Fruit fly (Drosophila melanogaster) whole organism, embryonic: ENCODE data around the gene cni.

Source experiments
- Bteb2 ChIP-seq: fragments of 200-800 bp; sonication (Bioruptor generic); optimal IDR thresholded peaks from 2 replicates; lab custom pipeline; 2016; ENCODE audit warnings: missing biosample characterization, missing genetic modification characterization
- CG11247 ChIP-seq: fragments of 200-800 bp; sonication (Bioruptor generic); IDR thresholded peaks from 2 replicates; pipeline ENCODE4 v1.3.6; 2022; ENCODE audit warnings: missing biosample characterization, missing genetic modification characterization
- CG12391 ChIP-seq: fragments of 200-800 bp; sonication (Bioruptor generic); optimal IDR thresholded peaks from 3 replicates; lab custom pipeline; 2018; ENCODE audit warnings: missing biosample characterization, mild to moderate bottlenecking, missing genetic modification characterization, moderate library complexity
- CG13287 ChIP-seq: fragments of 200-800 bp; sonication (Bioruptor generic); IDR thresholded peaks from 2 replicates; pipeline ENCODE4 v1.3.6; 2022; ENCODE audit warnings: missing biosample characterization, missing genetic modification characterization; ENCODE audit not compliant: partially characterized antibody
- CG13894 ChIP-seq: fragments of 200-800 bp; sonication (Bioruptor generic); optimal IDR thresholded peaks from 3 replicates; lab custom pipeline; 2018; ENCODE audit warnings: missing biosample characterization, mild to moderate bottlenecking, missing genetic modification characterization, moderate library complexity
- CG14441 ChIP-seq: fragments of 200-800 bp; sonication (Bioruptor generic); IDR thresholded peaks from 2 replicates; pipeline ENCODE4 v1.3.6; 2022; ENCODE audit warnings: missing biosample characterization, missing genetic modification characterization
- CG17328 ChIP-seq: fragments of 200-800 bp; sonication (Bioruptor generic); IDR thresholded peaks from 2 replicates; pipeline ENCODE4 v1.3.6; 2022; ENCODE audit warnings: missing biosample characterization, missing genetic modification characterization
- CG1792 ChIP-seq: fragments of 200-800 bp; sonication (Bioruptor generic); optimal IDR thresholded peaks from 2 replicates; lab custom pipeline; 2016; ENCODE audit warnings: missing biosample characterization, missing genetic modification characterization
- CG3995 ChIP-seq: fragments of 200-800 bp; sonication (Bioruptor generic); optimal IDR thresholded peaks from 3 replicates; lab custom pipeline; 2016; ENCODE audit warnings: missing biosample characterization, missing genetic modification characterization
- CG6765 ChIP-seq: fragments of 200-800 bp; sonication (Bioruptor generic); optimal IDR thresholded peaks from 3 replicates; lab custom pipeline; 2017; ENCODE audit warnings: missing biosample characterization, mild to moderate bottlenecking, missing genetic modification characterization
- CG7357 ChIP-seq: fragments of 200-800 bp; sonication (Bioruptor generic); IDR thresholded peaks from 3 replicates; pipeline ENCODE4 v1.3.6; 2022; ENCODE audit warnings: missing biosample characterization, missing genetic modification characterization
- CG7987 ChIP-seq: fragments of 200-800 bp; sonication (Bioruptor generic); optimal IDR thresholded peaks from 2 replicates; lab custom pipeline; 2018; ENCODE audit warnings: missing biosample characterization, mild to moderate bottlenecking, missing genetic modification characterization, moderate library complexity
- CG8089 ChIP-seq: fragments of 200-800 bp; sonication (Bioruptor generic); optimal IDR thresholded peaks from 3 replicates; lab custom pipeline; 2016; ENCODE audit warnings: missing biosample characterization, missing genetic modification characterization
- CG8290 ChIP-seq, 3 experiments: fragments of 200-800 bp; sonication (Bioruptor generic); optimal IDR thresholded peaks; 2 replicates each; lab custom pipeline; 2016 to 2019; ENCODE audit warnings: missing biosample characterization in 3 of 3, missing genetic modification characterization in 3 of 3, mild to moderate bottlenecking in 2 of 3, moderate library complexity in 1 of 3
- CG8765 ChIP-seq: fragments of 200-800 bp; sonication (Bioruptor generic); IDR thresholded peaks from 2 replicates; pipeline ENCODE4 v1.3.6; 2022; ENCODE audit warnings: missing biosample characterization, missing genetic modification characterization
- CrebB ChIP-seq: fragments of 200-800 bp; sonication (Bioruptor generic); optimal IDR thresholded peaks from 3 replicates; lab custom pipeline; 2018; ENCODE audit warnings: missing biosample characterization, mild to moderate bottlenecking, missing genetic modification characterization
- Dll ChIP-seq: fragments of 200-800 bp; sonication (Bioruptor generic); IDR thresholded peaks from 4 replicates; pipeline ENCODE4 v1.3.6; 2022; ENCODE audit warnings: missing biosample characterization, missing genetic modification characterization; ENCODE audit not compliant: partially characterized antibody
- Ets65A ChIP-seq: fragments of 200-800 bp; sonication (Bioruptor generic); peaks from one replicate; lab custom pipeline; 2016; ENCODE audit warnings: missing biosample characterization, missing genetic modification characterization
- HLH54F ChIP-seq: fragments of 200-800 bp; sonication (Bioruptor generic); optimal IDR thresholded peaks from 3 replicates; lab custom pipeline; 2016; ENCODE audit warnings: missing biosample characterization, missing genetic modification characterization
- Hmr ChIP-seq: fragments of 200-800 bp; sonication (Bioruptor generic); optimal IDR thresholded peaks from 3 replicates; lab custom pipeline; 2017; ENCODE audit warnings: mild to moderate bottlenecking, missing biosample characterization, missing genetic modification reagents, missing genetic modification characterization
- NC2β ChIP-seq: fragments of 200-800 bp; sonication (Bioruptor generic); optimal IDR thresholded peaks from 2 replicates; lab custom pipeline; 2016; ENCODE audit warnings: missing biosample characterization, missing genetic modification characterization
- Nf-YB ChIP-seq: fragments of 200-800 bp; sonication (Bioruptor generic); optimal IDR thresholded peaks from 3 replicates; lab custom pipeline; 2019; ENCODE audit warnings: missing biosample characterization, mild to moderate bottlenecking, missing genetic modification characterization, moderate library complexity
- Side ChIP-seq: fragments of 200-800 bp; sonication (Bioruptor generic); optimal IDR thresholded peaks from 2 replicates; lab custom pipeline; 2016; ENCODE audit warnings: missing biosample characterization, missing genetic modification characterization
- bigmax ChIP-seq: fragments of 200-800 bp; sonication (Bioruptor generic); optimal IDR thresholded peaks from 2 replicates; lab custom pipeline; 2018; ENCODE audit warnings: missing biosample characterization, mild to moderate bottlenecking, missing genetic modification characterization
- cad ChIP-seq: fragments of >200 bp; optimal IDR thresholded peaks from 2 replicates; lab custom pipeline; 2017; ENCODE audit warnings: missing biosample characterization, missing genetic modification characterization
- caup ChIP-seq: fragments of 200-800 bp; sonication (Bioruptor generic); optimal IDR thresholded peaks from 3 replicates; lab custom pipeline; 2017; ENCODE audit warnings: missing biosample characterization, mild to moderate bottlenecking, missing genetic modification characterization, moderate library complexity; ENCODE audit not compliant: severe bottlenecking
- corto ChIP-seq: fragments of 200-800 bp; sonication (Bioruptor generic); optimal IDR thresholded peaks from 2 replicates; lab custom pipeline; 2016; ENCODE audit warnings: missing biosample characterization, mild to moderate bottlenecking, missing genetic modification characterization, moderate library complexity
- crp ChIP-seq, 2 experiments: fragments of 200-800 bp; sonication (Bioruptor generic); optimal IDR thresholded peaks; 2 replicates in 1 of 2; 3 replicates in 1 of 2; lab custom pipeline; 2017; ENCODE audit warnings: missing biosample characterization in 2 of 2, missing genetic modification characterization in 2 of 2, mild to moderate bottlenecking in 1 of 2, moderate library complexity in 1 of 2
- dm ChIP-seq: fragments of 200-800 bp; sonication (Bioruptor generic); optimal IDR thresholded peaks from 3 replicates; lab custom pipeline; 2016; ENCODE audit warnings: missing biosample characterization, missing genetic modification characterization
- dpn ChIP-seq, 2 experiments: fragments of 200-800 bp; sonication (Bioruptor generic); optimal IDR thresholded peaks; 3 replicates each; lab custom pipeline; 2016; ENCODE audit warnings: missing biosample characterization in 2 of 2, missing genetic modification characterization in 2 of 2
- eyg ChIP-seq: fragments of 200-800 bp; sonication (Bioruptor generic); optimal IDR thresholded peaks from 3 replicates; lab custom pipeline; 2016; ENCODE audit warnings: missing biosample characterization, missing genetic modification characterization
- gcm ChIP-seq: fragments of 200-800 bp; sonication (Bioruptor generic); optimal IDR thresholded peaks from 2 replicates; lab custom pipeline; 2019; ENCODE audit warnings: missing biosample characterization, mild to moderate bottlenecking, missing genetic modification characterization, moderate library complexity
- gem ChIP-seq: fragments of 200-800 bp; sonication (Bioruptor generic); optimal IDR thresholded peaks from 2 replicates; lab custom pipeline; 2019; ENCODE audit warnings: missing biosample characterization, mild to moderate bottlenecking, missing genetic modification characterization, moderate library complexity
- gfzf ChIP-seq: fragments of 200-800 bp; sonication (Bioruptor generic); optimal IDR thresholded peaks from 2 replicates; lab custom pipeline; 2016; ENCODE audit warnings: missing biosample characterization, mild to moderate bottlenecking, missing genetic modification characterization, moderate library complexity
- gsb-n ChIP-seq: fragments of 200-800 bp; sonication (Bioruptor generic); optimal IDR thresholded peaks from 3 replicates; lab custom pipeline; 2018; ENCODE audit warnings: missing biosample characterization, mild to moderate bottlenecking, missing genetic modification characterization
- jing ChIP-seq: fragments of 200-800 bp; sonication (Bioruptor generic); optimal IDR thresholded peaks from 2 replicates; lab custom pipeline; 2018; ENCODE audit warnings: missing biosample characterization, mild to moderate bottlenecking, missing genetic modification characterization
- jumu ChIP-seq: fragments of 200-800 bp; sonication (Bioruptor generic); optimal IDR thresholded peaks from 3 replicates; lab custom pipeline; 2016; ENCODE audit warnings: missing biosample characterization, missing genetic modification characterization
- nerfin-2 ChIP-seq: fragments of 200-800 bp; sonication (Bioruptor generic); IDR thresholded peaks from 2 replicates; pipeline ENCODE4 v1.3.6; 2022; ENCODE audit warnings: missing biosample characterization, missing genetic modification characterization; ENCODE audit not compliant: partially characterized antibody
- pb ChIP-seq: fragments of 200-800 bp; sonication (Bioruptor generic); optimal IDR thresholded peaks from 3 replicates; lab custom pipeline; 2016; ENCODE audit warnings: missing biosample characterization, missing genetic modification characterization
- phol ChIP-seq: fragments of 200-800 bp; sonication (Bioruptor generic); optimal IDR thresholded peaks from 3 replicates; lab custom pipeline; 2018; ENCODE audit warnings: missing biosample characterization, mild to moderate bottlenecking, missing genetic modification characterization, moderate library complexity
- schlank ChIP-seq: fragments of 200-800 bp; sonication (Bioruptor generic); optimal IDR thresholded peaks from 2 replicates; lab custom pipeline; 2018; ENCODE audit warnings: missing biosample characterization, mild to moderate bottlenecking, missing genetic modification characterization
- slp2 ChIP-seq: fragments of 200-800 bp; sonication (Bioruptor generic); optimal IDR thresholded peaks from 2 replicates; lab custom pipeline; 2016; ENCODE audit warnings: missing biosample characterization, missing genetic modification characterization
- sob ChIP-seq: fragments of 200-800 bp; sonication (Bioruptor generic); IDR thresholded peaks from 2 replicates; pipeline ENCODE4 v1.3.6; 2022; ENCODE audit warnings: missing biosample characterization, missing genetic modification characterization
- trh ChIP-seq: fragments of 200-800 bp; sonication (Bioruptor generic); optimal IDR thresholded peaks from 2 replicates; lab custom pipeline; 2016; ENCODE audit warnings: missing biosample characterization, missing genetic modification characterization
- twi ChIP-seq: fragments of 200-800 bp; optimal IDR thresholded peaks from 2 replicates; lab custom pipeline; 2019; ENCODE audit warnings: missing biosample characterization, mild to moderate bottlenecking, missing genetic modification characterization, moderate library complexity
- unc-4 ChIP-seq: fragments of 200-800 bp; sonication (Bioruptor generic); IDR thresholded peaks from 2 replicates; pipeline ENCODE4 v1.3.6; 2022; ENCODE audit warnings: missing biosample characterization, missing genetic modification characterization; ENCODE audit not compliant: partially characterized antibody
- yki ChIP-seq: fragments of >200 bp; optimal IDR thresholded peaks from 3 replicates; lab custom pipeline; 2018

The cni gene

DNA sequence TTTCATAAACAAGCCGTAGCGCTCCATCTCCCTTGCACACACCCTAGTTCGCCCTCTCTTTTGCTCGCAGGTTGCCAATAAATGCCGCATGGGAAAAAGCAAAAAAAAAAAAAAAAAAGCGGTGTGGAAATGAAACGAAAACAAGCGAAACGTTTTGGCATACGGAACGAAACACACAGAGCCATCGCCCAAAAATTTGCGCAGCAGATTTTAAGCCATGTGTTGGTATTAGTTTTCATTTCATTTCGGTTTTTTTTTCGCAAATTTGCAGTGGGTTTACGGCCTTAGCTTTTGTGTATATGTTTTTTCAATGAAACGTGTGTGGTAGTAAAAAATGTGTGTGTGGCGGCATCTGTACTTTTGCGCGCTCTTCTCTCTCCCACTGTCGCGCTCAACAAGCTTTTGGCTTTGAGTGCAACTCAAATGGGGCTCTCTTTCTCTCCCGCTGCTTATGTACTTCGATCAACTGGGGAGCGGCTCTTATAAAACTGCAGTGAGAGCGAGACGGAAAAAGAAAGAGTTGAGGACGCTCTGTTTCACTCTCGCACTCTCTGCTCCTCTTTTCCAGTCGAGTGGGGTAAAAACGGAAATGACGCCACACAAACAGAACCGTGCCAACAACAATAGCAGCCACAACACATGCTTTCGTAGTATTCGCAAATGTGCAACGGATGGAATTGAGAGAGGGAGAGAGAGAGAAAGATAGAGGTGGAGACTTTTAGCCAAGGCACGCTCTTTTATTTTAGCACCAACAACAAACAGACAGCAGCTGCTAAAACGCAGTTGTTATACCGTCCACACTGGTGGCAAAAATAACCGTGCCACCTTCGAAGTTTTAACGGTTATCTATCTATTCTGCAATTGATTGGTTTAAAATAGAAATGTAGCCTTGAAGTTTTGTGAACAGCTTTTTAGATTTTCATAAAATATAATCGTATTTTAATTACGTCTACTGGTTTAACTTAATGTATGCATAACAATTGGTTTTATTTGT lies 25.9 kb downstream of the cni start (continued):
- TF ChIP-seq CG8765 (GFP tag; lab: Robert Waterston, UW) (no peak), CG12391 (tag; lab: Kevin White, UChicago) (peak; percentile 56), pb (no peak), schlank (peak; percentile 47), CG6765 (GFP tag; lab: Kevin White, UChicago) (peak; percentile 56), slp2 (GFP tag; lab: Kevin White, UChicago) (peak; percentile 18), CG17328 (GFP tag; lab: Robert Waterston, UW) (no peak), sob (GFP tag; lab: Robert Waterston, UW) (no peak), caup (peak; percentile 35), unc-4 (GFP tag; lab: Robert Waterston, UW) (no peak), Bteb2 (GFP tag; lab: Kevin White, UChicago) (peak; percentile 37), CG1792 (GFP tag; lab: Kevin White, UChicago) (peak; percentile 3), phol (tag; lab: Kevin White, UChicago) (peak; percentile 21), yki (lab: Kevin White, UChicago) (peak; percentile 63), CG8290 (GFP tag; optimal IDR thresholded peaks at IDR 0.05; lab: Kevin White, UChicago) (no peak), CG8290 (tag; optimal IDR thresholded peaks at IDR 0.05; lab: Kevin White, UChicago) (peak in 1 of 2 experiments; percentile 66), gem (peak; percentile 70), Ets65A (peak; percentile 92), nerfin-2 (GFP tag; lab: Robert Waterston, UW) (no peak), bigmax (GFP tag; lab: Kevin White, UChicago) (peak; percentile 44), Dll (GFP tag; lab: Robert Waterston, UW) (no peak), CG13894 (tag; lab: Kevin White, UChicago) (peak; percentile 60), crp (GFP tag; optimal IDR thresholded peaks at IDR 0.05; lab: Kevin White, UChicago) (peak in 1 of 2 experiments; percentile 56), corto (GFP tag; lab: Kevin White, UChicago) (peak; percentile 35), CG3995 (GFP tag; lab: Kevin White, UChicago) (peak; percentile 5), dpn (GFP tag; optimal IDR thresholded peaks at IDR 0.05; lab: Kevin White, UChicago) (peak; percentile 56 to 63), NC2β (no peak), trh (GFP tag; lab: Kevin White, UChicago) (peak; percentile 36), Hmr (GFP tag; lab: Kevin White, UChicago) (peak; percentile 74), cad (peak; percentile 28), jumu (GFP tag; lab: Kevin White, UChicago) (no peak), HLH54F (peak; percentile 48), Side (GFP tag; lab: Kevin White, UChicago) (peak; percentile 63), CG8089 (GFP tag; lab: Kevin White, UChicago) (peak; percentile 13), CG7987 (GFP tag; lab: Kevin White, UChicago) (peak; percentile 72), twi (tag; lab: Kevin White, UChicago) (peak; percentile 4), jing (GFP tag; lab: Kevin White, UChicago) (no peak), CrebB (tag; lab: Kevin White, UChicago) (peak; percentile 57), CG7357 (0 out of 3 replicates have a peak, but pooled peaks have one; percentile 16), eyg (GFP tag; lab: Kevin White, UChicago) (peak; percentile 2), gfzf (GFP tag; lab: Kevin White, UChicago) (no peak), dm (GFP tag; lab: Kevin White, UChicago) (peak; percentile 47), CG11247 (GFP tag; lab: Robert Waterston, UW) (no peak), CG14441 (GFP tag; lab: Robert Waterston, UW) (no peak), gcm (GFP tag; lab: Kevin White, UChicago) (peak; percentile 2), CG13287 (GFP tag; lab: Robert Waterston, UW) (no peak), gsb-n (tag; lab: Kevin White, UChicago) (peak; percentile 19), Nf-YB (GFP tag; lab: Kevin White, UChicago) (peak; percentile 18)
